Worm (Caenorhabditis elegans) whole organism, young adult: Measurements from ENCODE around the gene C50F7.5.

Experiments
- B0035.1 ChIP-seq: sonication (generic microtip); optimal IDR thresholded peaks from 2 replicates; lab custom pipeline; 2016; ENCODE audit warnings: missing genetic modification characterization, mild to moderate bottlenecking, missing compliant biosample characterization, missing genotype, missing genetic modification reagents
- K12H6.12 ChIP-seq: fragments of 200-800 bp; sonication (Bioruptor generic); optimal IDR thresholded peaks from 2 replicates; lab custom pipeline; 2018; ENCODE audit warnings: mild to moderate bottlenecking, missing genetic modification characterization, missing compliant biosample characterization
- ceh-91 ChIP-seq: fragments of 200-800 bp; sonication (Bioruptor generic); IDR thresholded peaks from 2 replicates; pipeline ENCODE4 v1.3.6; 2022; ENCODE audit warnings: missing genetic modification reagents, missing genetic modification characterization, missing compliant biosample characterization
- madf-3 ChIP-seq: fragments of 200-800 bp; sonication (Bioruptor generic); IDR thresholded peaks from 2 replicates; pipeline ENCODE4 v1.3.6; 2022; ENCODE audit warnings: missing genetic modification reagents, missing genetic modification characterization, missing compliant biosample characterization
- nhr-120 ChIP-seq: fragments of 200-800 bp; sonication (Bioruptor generic); IDR thresholded peaks from 2 replicates; pipeline ENCODE4 v1.3.6; 2022; ENCODE audit warnings: missing genetic modification characterization, missing compliant biosample characterization
- nhr-90 ChIP-seq: sonication (generic microtip); optimal IDR thresholded peaks from 2 replicates; lab custom pipeline; 2016; ENCODE audit warnings: missing genotype, mild to moderate bottlenecking, missing genetic modification characterization, missing compliant biosample characterization
- snpc-3.4 ChIP-seq: sonication (generic microtip); optimal IDR thresholded peaks from 2 replicates; lab custom pipeline; 2017; ENCODE audit warnings: missing genetic modification characterization, mild to moderate bottlenecking, missing compliant biosample characterization, antibody characterized with exemption, moderate library complexity, missing genotype, missing genetic modification reagents
- tbx-9 ChIP-seq: sonication (generic microtip); optimal IDR thresholded peaks from 2 replicates; lab custom pipeline; 2016; ENCODE audit warnings: borderline replicate concordance, missing genetic modification characterization, inconsistent platforms, missing compliant biosample characterization
- unc-62 ChIP-seq: fragments of 150-350 bp; optimal IDR thresholded peaks from 2 replicates; lab custom pipeline; 2014; ENCODE audit warnings: missing biosample characterization, missing genetic modification reagents, missing genetic modification characterization
- ztf-18 ChIP-seq: sonication (generic microtip); optimal IDR thresholded peaks from 2 replicates; lab custom pipeline; 2016; ENCODE audit warnings: missing genotype, mild to moderate bottlenecking, missing genetic modification characterization, missing compliant biosample characterization
- ztf-25 ChIP-seq: fragments of 200-800 bp; sonication (Bioruptor generic); IDR thresholded peaks from 2 replicates; pipeline ENCODE4 v1.3.6; 2022; ENCODE audit warnings: missing genetic modification reagents, missing genetic modification characterization, missing compliant biosample characterization

DNA sequence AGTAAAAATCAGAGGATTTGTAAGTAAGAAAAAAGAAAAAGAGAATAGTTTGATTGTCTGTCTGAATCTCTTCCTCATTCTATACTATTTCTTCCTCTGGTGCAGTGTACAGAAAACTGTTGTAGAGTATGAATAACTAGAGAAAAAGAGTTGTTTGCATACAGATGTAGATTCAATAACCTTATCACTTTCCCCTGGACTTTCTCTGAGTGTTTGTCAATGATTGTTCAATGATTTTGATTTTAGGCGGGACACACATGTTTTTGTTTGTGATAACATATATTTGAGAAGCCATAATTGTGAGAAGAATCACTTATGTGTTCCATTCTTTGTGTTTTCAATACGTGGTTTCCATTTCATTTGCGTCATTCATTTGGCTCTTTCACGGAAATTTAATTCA is 47.4 kb upstream of the C50F7.5 start:
- TF ChIP-seq K12H6.12 = no peak
- no peak for TF ChIP-seq nhr-90
- no peak for TF ChIP-seq ztf-18 (tag; lab: Kevin White, UChicago)
- no peak for TF ChIP-seq B0035.1 (tag; lab: Kevin White, UChicago)
- no peak for TF ChIP-seq ztf-25 (GFP tag; lab: Robert Waterston, UW)
- no peak for TF ChIP-seq madf-3
- TF ChIP-seq nhr-120 (GFP tag; lab: Robert Waterston, UW) = no peak
- no peak for TF ChIP-seq tbx-9
- TF ChIP-seq ceh-91 (GFP tag; lab: Robert Waterston, UW) = no peak
- no peak for TF ChIP-seq snpc-3.4
- no peak for TF ChIP-seq unc-62 (GFP tag; lab: Kevin White, UChicago)
